Fruit fly (Drosophila melanogaster): ENCODE results near the gene Smn.

The Smn gene

dm6 chr3L:16581201-16581705, at the start of gene Smn (continued):
- TF ChIP-seq zen (tag; optimal IDR thresholded peaks at IDR 0.05) = peak; percentile 28
- peak; percentile 48 for TF ChIP-seq nmo (GFP tag; optimal IDR thresholded peaks at IDR 0.05)
- TF ChIP-seq prd (optimal IDR thresholded peaks at IDR 0.05) = no peak
- 0 out of 3 replicates have a peak, but pooled peaks have one; percentile 13 for TF ChIP-seq prd (GFP tag; IDR thresholded peaks at IDR 0.05)
- peak; percentile 59 for TF ChIP-seq phol (tag; optimal IDR thresholded peaks at IDR 0.05)
- peak; percentile 43 for TF ChIP-seq CG4617 (GFP tag; optimal IDR thresholded peaks at IDR 0.05; ENCODE audit: borderline replicate concordance)
- TF ChIP-seq HmgD (GFP tag; optimal IDR thresholded peaks at IDR 0.05) = peak; percentile 4
- TF ChIP-seq Blimp-1 (GFP tag; optimal IDR thresholded peaks at IDR 0.05) = peak; percentile 18
- no peak for TF ChIP-seq stc (GFP tag; IDR thresholded peaks at IDR 0.05)
- peak; percentile 36 for TF ChIP-seq CG9609 (GFP tag; optimal IDR thresholded peaks at IDR 0.05)
- TF ChIP-seq CG4854 (GFP tag; optimal IDR thresholded peaks at IDR 0.05) = no peak
- no peak for TF ChIP-seq sens-2 (GFP tag; IDR thresholded peaks at IDR 0.05)
- TF ChIP-seq Doc2 (GFP tag; IDR thresholded peaks at IDR 0.05) = no peak
- 0 out of 3 replicates have a peak, but pooled peaks have one; percentile 13 for TF ChIP-seq CG11093 (GFP tag; IDR thresholded peaks at IDR 0.05)
- TF ChIP-seq ind (GFP tag; optimal IDR thresholded peaks at IDR 0.05) = peak; percentile 42
- no peak for TF ChIP-seq tup (GFP tag; optimal IDR thresholded peaks at IDR 0.05)
- TF ChIP-seq E2f1 (GFP tag; IDR thresholded peaks at IDR 0.05) = no peak
- peak; percentile 17 for TF ChIP-seq YL-1 (GFP tag; optimal IDR thresholded peaks at IDR 0.05)
- TF ChIP-seq NC2α (GFP tag; optimal IDR thresholded peaks at IDR 0.05) = no peak
- 0 out of 2 replicates have a peak, but pooled peaks have one; percentile 20 for TF ChIP-seq sob (GFP tag; IDR thresholded peaks at IDR 0.05)
- peak; percentile 13; the same call in 1 of the 2 replicates for TF ChIP-seq Drgx (GFP tag; IDR thresholded peaks at IDR 0.05)
- peak; percentile 82 for TF ChIP-seq CG2120 (GFP tag; optimal IDR thresholded peaks at IDR 0.05)
- no peak for TF ChIP-seq Oli (tag; optimal IDR thresholded peaks at IDR 0.05)
- TF ChIP-seq CG32772 (GFP tag; IDR thresholded peaks at IDR 0.05) = no peak
- TF ChIP-seq CG8089 (GFP tag; optimal IDR thresholded peaks at IDR 0.05) = peak; percentile 31
- TF ChIP-seq Rfx (GFP tag; IDR thresholded peaks at IDR 0.05) = peak; percentile 31; the same call in 1 of the 2 replicates
- no peak for TF ChIP-seq CG10565 (GFP tag; optimal IDR thresholded peaks at IDR 0.05)
- TF ChIP-seq CG30403 (GFP tag; optimal IDR thresholded peaks at IDR 0.05) = peak; percentile 72
- TF ChIP-seq ttk (GFP tag; IDR thresholded peaks at IDR 0.05) = no peak
- TF ChIP-seq CG1233 (GFP tag; optimal IDR thresholded peaks at IDR 0.05) = peak; percentile 29
- peak; percentile 72 for TF ChIP-seq CG2129 (GFP tag; IDR thresholded peaks at IDR 0.05; ENCODE audit: partially characterized antibody)
- peak; percentile 49 for TF ChIP-seq CG34376 (GFP tag; optimal IDR thresholded peaks at IDR 0.05)
- TF ChIP-seq btn (GFP tag; optimal IDR thresholded peaks at IDR 0.05) = no peak
- TF ChIP-seq dimm (GFP tag; IDR thresholded peaks at IDR 0.05) = no peak
- peak; percentile 18 for TF ChIP-seq CG1603 (tag; optimal IDR thresholded peaks at IDR 0.05)
- TF ChIP-seq E2f2 (GFP tag; IDR thresholded peaks at IDR 0.05) = peak; percentile 31; the same call in 1 of the 2 replicates
- TF ChIP-seq jing (GFP tag; optimal IDR thresholded peaks at IDR 0.05) = no peak
- peak; percentile 43 for TF ChIP-seq pum (GFP tag; optimal IDR thresholded peaks at IDR 0.05)
- TF ChIP-seq CG13424 (tag; optimal IDR thresholded peaks at IDR 0.05) = peak; percentile 49
- no peak for TF ChIP-seq Trl (optimal IDR thresholded peaks at IDR 0.05)
- peak; percentile 47 for TF ChIP-seq Trl (GFP tag; optimal IDR thresholded peaks at IDR 0.05)
- TF ChIP-seq lola (GFP tag; optimal IDR thresholded peaks at IDR 0.05) = peak in 1 of 3 experiments; percentile 28
- TF ChIP-seq crol (GFP tag; IDR thresholded peaks at IDR 0.05) = no peak
- TF ChIP-seq BtbVII (GFP tag; optimal IDR thresholded peaks at IDR 0.05) = no peak
- no peak for TF ChIP-seq Awh (GFP tag; IDR thresholded peaks at IDR 0.05)
- peak; percentile 80 for TF ChIP-seq vnd (GFP tag; IDR thresholded peaks at IDR 0.05; ENCODE audit: partially characterized antibody)
- TF ChIP-seq CG15696 (tag; optimal IDR thresholded peaks at IDR 0.05) = peak; percentile 21
- TF ChIP-seq CG8281 (tag; optimal IDR thresholded peaks at IDR 0.05) = peak; percentile 32
- TF ChIP-seq Max (GFP tag; optimal IDR thresholded peaks at IDR 0.05) = peak; percentile 50
- TF ChIP-seq CG3847 (GFP tag; IDR thresholded peaks at IDR 0.05) = peak; percentile 55
- peak; percentile 69 for TF ChIP-seq stwl (tag; optimal IDR thresholded peaks at IDR 0.05)

Data from whole organism, embryonic.